Fruit fly (Drosophila melanogaster): ENCODE measurements around the gene H.

dm6 chr3R:20594194-20595144, 27.3 kb upstream of the H start:
- no peak for TF ChIP-seq Jra (GFP tag; optimal IDR thresholded peaks at IDR 0.05)
- no peak for TF ChIP-seq tai (GFP tag; optimal IDR thresholded peaks at IDR 0.05)
- TF ChIP-seq Myc (optimal IDR thresholded peaks at IDR 0.05), result no peak

Measured in whole organism, wandering third instar larva.